Worm (Caenorhabditis elegans) whole organism, mixed stage, embryonic: ENCODE measurements around the gene B0024.3.

ENCODE experiments used
- M03D4.4 ChIP-seq: sonication (generic microtip); optimal IDR thresholded peaks from 2 replicates; lab custom pipeline; 2017; ENCODE audit warnings: mild to moderate bottlenecking, missing genetic modification characterization, missing compliant biosample characterization
- bed-3 ChIP-seq: fragments of 200-800 bp; sonication (Bioruptor generic); optimal IDR thresholded peaks from 3 replicates; lab custom pipeline; 2018; ENCODE audit warnings: mild to moderate bottlenecking, missing genetic modification characterization, moderate library complexity, missing compliant biosample characterization
- blmp-1 ChIP-seq: fragments of 150-350 bp; optimal IDR thresholded peaks from 2 replicates; lab custom pipeline; 2014; ENCODE audit warnings: missing biosample characterization, missing genetic modification characterization
- ceh-39 ChIP-seq: fragments of 150-350 bp; optimal IDR thresholded peaks from 2 replicates; lab custom pipeline; 2014; ENCODE audit warnings: missing biosample characterization, missing genetic modification characterization
- ceh-83 ChIP-seq: fragments of 200-800 bp; sonication (Bioruptor generic); optimal IDR thresholded peaks from 2 replicates; lab custom pipeline; 2018; ENCODE audit warnings: mild to moderate bottlenecking, missing genetic modification characterization, missing compliant biosample characterization
- ces-1 ChIP-seq: fragments of 150-350 bp; optimal IDR thresholded peaks from 2 replicates; lab custom pipeline; 2014; ENCODE audit warnings: missing biosample characterization, missing genetic modification reagents, missing genetic modification characterization
- cnd-1 ChIP-seq: fragments of 200-800 bp; sonication (Bioruptor generic); optimal IDR thresholded peaks from 2 replicates; lab custom pipeline; 2018; ENCODE audit warnings: mild to moderate bottlenecking, missing genetic modification characterization, missing compliant biosample characterization
- drap-1 ChIP-seq: fragments of 200-800 bp; sonication (Bioruptor generic); optimal IDR thresholded peaks from 3 replicates; lab custom pipeline; 2018; ENCODE audit warnings: mild to moderate bottlenecking, missing genetic modification characterization, missing compliant biosample characterization
- elt-1 ChIP-seq: sonication (generic microtip); optimal IDR thresholded peaks from 2 replicates; lab custom pipeline; 2017; ENCODE audit warnings: missing genetic modification characterization, mild to moderate bottlenecking, missing compliant biosample characterization, antibody characterized with exemption, moderate library complexity, borderline replicate concordance; ENCODE audit not compliant: insufficient read depth
- elt-3 ChIP-seq: fragments of 150-350 bp; optimal IDR thresholded peaks from 2 replicates; lab custom pipeline; 2014; ENCODE audit warnings: missing biosample characterization, missing genetic modification characterization
- flh-1 ChIP-seq: fragments of 200-800 bp; sonication (Bioruptor generic); optimal IDR thresholded peaks from 2 replicates; lab custom pipeline; 2018; ENCODE audit warnings: mild to moderate bottlenecking, missing genetic modification characterization, moderate library complexity, missing compliant biosample characterization
- hlh-1 ChIP-seq: fragments of 150-350 bp; optimal IDR thresholded peaks from 2 replicates; lab custom pipeline; 2014; ENCODE audit warnings: missing biosample characterization, missing genetic modification reagents, missing genetic modification characterization
- lin-13 ChIP-seq: fragments of 150-350 bp; optimal IDR thresholded peaks from 2 replicates; lab custom pipeline; 2014; ENCODE audit warnings: missing biosample characterization, missing genetic modification characterization
- lin-32 ChIP-seq: fragments of 200-800 bp; sonication (Bioruptor generic); optimal IDR thresholded peaks from 2 replicates; lab custom pipeline; 2018; ENCODE audit warnings: mild to moderate bottlenecking, missing genetic modification characterization, missing compliant biosample characterization
- mab-5 ChIP-seq: fragments of 150-350 bp; optimal IDR thresholded peaks from 2 replicates; lab custom pipeline; 2014; ENCODE audit warnings: missing biosample characterization, missing genetic modification characterization
- mep-1 ChIP-seq: fragments of 150-350 bp; optimal IDR thresholded peaks from 2 replicates; lab custom pipeline; 2017; ENCODE audit warnings: missing biosample characterization, missing genetic modification reagents, missing genetic modification characterization, inconsistent platforms
- mls-2 ChIP-seq: sonication (generic microtip); optimal IDR thresholded peaks from 2 replicates; lab custom pipeline; 2016; ENCODE audit warnings: mild to moderate bottlenecking, missing genetic modification characterization, moderate library complexity, missing compliant biosample characterization
- nhr-12 ChIP-seq: fragments of 150-350 bp; optimal IDR thresholded peaks from 2 replicates; lab custom pipeline; 2014; ENCODE audit warnings: missing biosample characterization, missing genetic modification characterization
- nhr-2 ChIP-seq: fragments of 150-350 bp; optimal IDR thresholded peaks from 2 replicates; lab custom pipeline; 2014; ENCODE audit warnings: missing biosample characterization, missing genetic modification characterization
- nhr-237 ChIP-seq: fragments of 150-350 bp; optimal IDR thresholded peaks from 2 replicates; lab custom pipeline; 2014; ENCODE audit warnings: missing biosample characterization, missing genetic modification characterization
- nhr-28 ChIP-seq: fragments of 150-350 bp; optimal IDR thresholded peaks from 2 replicates; lab custom pipeline; 2014; ENCODE audit warnings: missing biosample characterization, missing genetic modification characterization
- nhr-76 ChIP-seq: sonication (generic microtip); optimal IDR thresholded peaks from 2 replicates; lab custom pipeline; 2017; ENCODE audit warnings: missing biosample characterization, missing genetic modification characterization
- pha-4 ChIP-seq: fragments of 150-350 bp; optimal IDR thresholded peaks from 2 replicates; lab custom pipeline; 2018; ENCODE audit warnings: missing biosample characterization, missing genetic modification reagents, missing genetic modification characterization
- snpc-4 ChIP-seq: fragments of 150-350 bp; optimal IDR thresholded peaks from 2 replicates; lab custom pipeline; 2014; ENCODE audit warnings: missing biosample characterization, missing genetic modification characterization
- sptf-1 ChIP-seq: sonication (generic microtip); optimal IDR thresholded peaks from 2 replicates; lab custom pipeline; 2017; ENCODE audit warnings: mild to moderate bottlenecking, missing genetic modification characterization, moderate library complexity, missing compliant biosample characterization
- tbx-8 ChIP-seq: fragments of 200-800 bp; sonication (Bioruptor generic); optimal IDR thresholded peaks from 2 replicates; lab custom pipeline; 2018; ENCODE audit warnings: mild to moderate bottlenecking, missing genetic modification characterization, moderate library complexity, missing compliant biosample characterization
- unc-120 ChIP-seq: sonication (generic microtip); optimal IDR thresholded peaks from 2 replicates; lab custom pipeline; 2017; ENCODE audit warnings: missing genetic modification characterization, missing compliant biosample characterization; ENCODE audit not compliant: poor library complexity, severe bottlenecking
- unc-62 ChIP-seq: fragments of 150-350 bp; optimal IDR thresholded peaks from 2 replicates; lab custom pipeline; 2014; ENCODE audit warnings: missing biosample characterization, missing genetic modification reagents, missing genetic modification characterization
- zip-8 ChIP-seq: fragments of 150-350 bp; optimal IDR thresholded peaks from 2 replicates; lab custom pipeline; 2014; ENCODE audit warnings: missing biosample characterization, missing genetic modification characterization

B0024.3 gene

DNA sequence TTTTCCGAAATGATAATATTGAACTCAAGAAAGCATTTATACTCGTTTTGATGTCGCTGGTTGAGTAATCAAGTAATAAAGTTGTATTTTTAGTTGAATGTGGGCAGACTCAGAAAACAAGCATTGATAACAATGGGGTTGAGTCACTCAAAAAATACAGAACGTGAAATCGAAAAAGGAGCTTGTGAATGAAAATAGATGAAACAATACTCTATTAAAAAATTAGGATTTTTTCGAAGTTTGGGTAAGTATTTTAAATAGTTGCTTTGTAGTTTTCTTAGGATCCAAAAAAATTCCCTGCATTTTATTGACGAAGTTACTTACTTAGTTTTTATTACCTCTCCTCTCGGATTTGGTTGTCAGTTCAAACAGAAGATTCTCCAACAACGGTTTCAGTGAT is 3.9 kb upstream of the B0024.3 start, which contains the start of gene lys-3:
Gene lys-3 (minus strand): TSS at position 101 of the 400 bp plus-strand sequence.
- TF ChIP-seq elt-3 (no peak), nhr-28 (tag; lab: Kevin White, UChicago) (no peak), ceh-83 (GFP tag; lab: Kevin White, UChicago) (no peak), flh-1 (GFP tag; lab: Kevin White, UChicago) (no peak), blmp-1 (no peak), hlh-1 (no peak), nhr-76 (no peak)

DNA sequence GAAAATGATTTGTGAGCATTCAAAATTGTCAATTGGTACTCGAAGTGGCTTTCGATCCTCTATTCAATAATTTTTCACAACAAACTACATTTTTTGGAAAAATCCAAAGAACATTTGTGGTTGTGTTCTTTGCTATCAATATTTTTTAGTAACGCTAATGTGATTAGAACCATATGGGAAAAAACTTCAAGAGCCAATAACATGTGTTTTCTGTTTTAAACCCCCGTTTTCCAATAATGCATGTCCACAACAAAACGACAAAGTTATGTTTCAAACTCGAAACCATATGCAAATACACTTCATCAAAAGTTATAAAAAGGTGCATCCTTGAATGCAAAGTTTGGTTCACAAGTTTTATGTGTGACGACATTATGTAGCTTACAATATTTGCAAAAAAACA is 1.5 kb upstream of the B0024.3 start:
- TF ChIP-seq elt-3 (no peak), lin-32 (GFP tag; lab: Kevin White, UChicago) (no peak), cnd-1 (no peak)

DNA sequence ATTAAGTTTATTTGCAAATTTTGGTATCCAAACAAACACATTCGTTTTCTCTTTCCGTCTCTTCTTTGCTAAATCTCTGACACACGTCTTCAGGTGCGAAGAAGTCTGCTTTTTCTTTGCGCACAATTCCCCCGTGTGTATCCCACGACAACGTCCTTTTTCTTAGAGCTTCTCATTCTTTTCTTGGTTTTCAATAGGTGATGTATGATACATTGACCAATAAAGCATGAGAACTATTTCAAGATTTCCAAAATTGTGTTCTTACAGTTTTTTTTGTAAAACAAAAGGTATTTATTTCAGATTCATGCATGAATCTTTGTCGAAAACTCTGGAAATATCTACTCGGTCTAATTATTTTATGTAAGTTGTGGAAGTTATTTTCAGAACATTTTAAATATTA is 2.4 kb downstream of the B0024.3 start, which contains the start of gene B0024.15:
Gene B0024.15 (plus strand): TSS at position 301 of the 400 bp plus-strand sequence.
- no peak for TF ChIP-seq pha-4 (tag; lab: Kevin White, UChicago)
- TF ChIP-seq nhr-28 (tag; lab: Kevin White, UChicago), result no peak
- no peak for TF ChIP-seq M03D4.4 (tag; lab: Kevin White, UChicago)
- no peak for TF ChIP-seq elt-1 (tag; lab: Kevin White, UChicago)
- no peak for TF ChIP-seq drap-1
- no peak for TF ChIP-seq sptf-1 (tag; lab: Kevin White, UChicago)
- TF ChIP-seq unc-62 (GFP tag; lab: Kevin White, UChicago), result no peak

DNA sequence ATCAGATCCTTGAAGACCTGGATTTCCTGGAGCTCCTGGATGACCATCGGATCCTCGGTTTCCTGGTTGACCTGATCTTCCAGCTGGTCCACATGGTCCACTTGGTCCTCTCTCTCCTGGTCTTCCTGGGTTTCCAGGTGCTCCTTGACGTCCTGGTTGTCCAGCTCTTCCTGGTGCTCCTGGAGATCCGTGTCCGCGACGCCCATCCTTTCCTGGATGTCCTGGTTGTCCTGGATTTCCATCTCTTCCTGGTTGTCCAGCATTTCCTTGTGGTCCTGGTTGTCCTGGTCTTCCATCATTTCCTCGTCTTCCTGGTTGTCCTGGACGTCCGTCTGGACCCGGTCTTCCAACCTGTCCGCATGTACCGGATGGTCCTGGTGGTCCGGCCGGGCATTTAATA is 4.5 kb downstream of the B0024.3 start:
- TF ChIP-seq snpc-4, result no peak
- TF ChIP-seq drap-1, result no peak
- no peak for TF ChIP-seq elt-3
- TF ChIP-seq bed-3 (GFP tag; lab: Kevin White, UChicago), result no peak
- TF ChIP-seq pha-4 (tag; lab: Kevin White, UChicago), result no peak
- no peak for TF ChIP-seq hlh-1
- TF ChIP-seq ceh-39, result no peak
- TF ChIP-seq nhr-12 (tag; lab: Kevin White, UChicago), result no peak
- no peak for TF ChIP-seq zip-8 (tag; lab: Kevin White, UChicago)
- TF ChIP-seq lin-13 (tag; lab: Kevin White, UChicago), result no peak
- no peak for TF ChIP-seq mls-2
- no peak for TF ChIP-seq nhr-76
- no peak for TF ChIP-seq ces-1 (GFP tag; lab: Kevin White, UChicago)
- no peak for TF ChIP-seq unc-62 (GFP tag; lab: Kevin White, UChicago)
- TF ChIP-seq tbx-8 (GFP tag; lab: Kevin White, UChicago), result no peak
- no peak for TF ChIP-seq mab-5
- TF ChIP-seq unc-120, result no peak
- TF ChIP-seq cnd-1, result no peak
- no peak for TF ChIP-seq lin-32 (GFP tag; lab: Kevin White, UChicago)
- no peak for TF ChIP-seq ceh-83 (GFP tag; lab: Kevin White, UChicago)

DNA sequence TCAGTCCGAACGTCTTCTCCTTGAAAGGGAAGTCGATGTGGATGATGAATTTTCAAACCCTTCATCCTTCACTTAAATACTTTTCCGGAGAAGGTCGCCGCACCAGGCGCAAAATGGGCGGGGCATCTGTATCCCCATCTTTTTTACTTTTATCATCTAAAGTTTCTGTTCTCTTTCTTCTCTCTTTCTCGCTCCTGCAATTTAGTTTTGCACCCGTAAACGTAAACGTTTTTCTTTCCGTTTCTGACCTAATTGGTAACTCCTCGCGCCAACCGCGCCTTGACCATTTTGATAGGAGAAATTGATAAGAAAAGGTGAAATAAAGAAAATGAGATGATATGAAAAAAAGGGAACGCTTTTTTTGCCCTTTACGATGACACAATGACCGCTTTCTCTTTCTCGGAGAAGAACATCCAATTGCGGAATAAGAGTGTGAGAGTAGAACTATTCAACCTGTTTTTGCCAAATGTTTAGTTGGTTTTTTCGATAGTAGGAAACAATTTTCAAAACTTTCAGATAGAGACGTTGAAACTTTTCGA is 5.5 kb downstream of the B0024.3 start, which contains the start of gene col-149:
Gene col-149 (minus strand): TSS at position 51 of the 539 bp plus-strand sequence.
- TF ChIP-seq mep-1 (tag; lab: Kevin White, UChicago), result no peak
- TF ChIP-seq cnd-1, result no peak
- TF ChIP-seq ces-1 (GFP tag; lab: Kevin White, UChicago), result no peak

DNA sequence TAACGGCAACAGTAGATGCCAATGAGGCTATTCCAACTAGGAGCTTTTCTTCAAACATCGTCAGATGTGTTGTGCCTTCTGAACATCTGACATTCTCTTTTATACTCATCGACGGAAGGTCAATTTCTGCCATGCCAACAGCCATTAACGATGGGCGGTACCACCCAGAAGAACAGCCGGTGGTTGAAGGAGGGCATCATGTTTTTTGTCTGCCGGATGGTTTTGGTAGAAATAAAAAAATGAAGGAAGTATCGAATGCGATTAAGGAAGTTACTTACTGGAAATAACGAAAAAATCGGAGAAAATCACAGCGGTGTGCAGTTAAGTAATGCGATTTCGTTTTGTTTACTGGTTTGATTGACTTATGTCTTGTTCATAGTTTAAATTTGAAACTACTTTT is 7.2 kb downstream of the B0024.3 start, which contains the start of gene col-150:
Gene col-150 (minus strand): TSS at position 101 of the 400 bp plus-strand sequence.
- TF ChIP-seq nhr-12 (tag; lab: Kevin White, UChicago) (no peak), snpc-4 (no peak), blmp-1 (no peak), nhr-237 (tag; lab: Kevin White, UChicago) (no peak), unc-120 (no peak), M03D4.4 (tag; lab: Kevin White, UChicago) (no peak), tbx-8 (GFP tag; lab: Kevin White, UChicago) (no peak), ceh-39 (no peak), hlh-1 (no peak), lin-13 (tag; lab: Kevin White, UChicago) (no peak), nhr-2 (no peak), zip-8 (tag; lab: Kevin White, UChicago) (no peak)
- TF ChIP-seq, all 35 proteins: peak for 0
